Fruit fly (Drosophila melanogaster): Measurements from ENCODE around the gene Cpr62Bc.
A peak's percentile ranks its signal among the peaks of the same experiment; 100 is the strongest.

Cpr62Bc gene

DNA sequence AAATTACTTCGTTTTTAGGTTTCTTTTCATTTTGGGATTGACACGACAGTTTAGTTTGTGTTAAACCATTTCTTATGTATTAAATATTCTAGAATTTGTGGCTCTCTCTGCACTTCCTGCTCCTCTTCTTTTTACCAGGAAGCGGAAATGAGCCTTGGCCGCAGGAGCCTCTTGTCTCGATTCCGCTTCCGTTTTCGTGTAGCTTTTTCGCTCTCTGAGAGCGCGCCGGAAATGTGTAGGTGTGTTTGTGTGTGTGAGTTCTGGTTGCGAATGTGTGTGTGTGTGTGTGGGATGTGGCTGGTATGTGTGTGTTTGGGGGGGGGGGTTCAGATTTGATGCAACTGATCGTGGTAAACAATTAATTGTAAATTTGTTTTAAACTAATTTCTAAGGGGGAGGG is 17.7 kb upstream of the Cpr62Bc start:
- TF ChIP-seq CG32264 (GFP tag; optimal IDR thresholded peaks at IDR 0.05) (no peak), Dfd (GFP tag; optimal IDR thresholded peaks at IDR 0.05) (peak; percentile 5), HLH106 (tag; optimal IDR thresholded peaks at IDR 0.05) (peak; percentile 17), Sp1 (GFP tag; optimal IDR thresholded peaks at IDR 0.05) (peak; percentile 22), N (GFP tag; optimal IDR thresholded peaks at IDR 0.05) (no peak), Hr83 (GFP tag; optimal IDR thresholded peaks at IDR 0.05; ENCODE audit: poor library complexity, severe bottlenecking) (peak; percentile 53), rgr (GFP tag; optimal IDR thresholded peaks at IDR 0.05) (peak; percentile 8), h (GFP tag; optimal IDR thresholded peaks at IDR 0.05) (no peak), CG9705 (GFP tag; optimal IDR thresholded peaks at IDR 0.05) (peak; percentile 8)

- TF ChIP-seq Sp1 (GFP tag; optimal IDR thresholded peaks at IDR 0.05) (no peak), Abd-B (GFP tag; optimal IDR thresholded peaks at IDR 0.05) (no peak), dmrt93B (GFP tag; optimal IDR thresholded peaks at IDR 0.05) (peak; percentile 56), foxo (GFP tag; optimal IDR thresholded peaks at IDR 0.05) (peak in 1 of 2 experiments; percentile 79), Hnf4 (GFP tag; optimal IDR thresholded peaks at IDR 0.05) (peak; percentile 62), Rel (GFP tag; optimal IDR thresholded peaks at IDR 0.05) (no peak), Rel (tag; optimal IDR thresholded peaks at IDR 0.05) (peak; percentile 98), Jra (GFP tag; optimal IDR thresholded peaks at IDR 0.05) (peak; percentile 70), HLH106 (tag; optimal IDR thresholded peaks at IDR 0.05) (peak; percentile 77), brk (GFP tag; optimal IDR thresholded peaks at IDR 0.05) (peak; percentile 58), psq (GFP tag; optimal IDR thresholded peaks at IDR 0.05) (peak; percentile 41), Hr83 (GFP tag; optimal IDR thresholded peaks at IDR 0.05; ENCODE audit: poor library complexity, severe bottlenecking) (no peak), OdsH (GFP tag; optimal IDR thresholded peaks at IDR 0.05) (peak; percentile 42), Hr78 (GFP tag; optimal IDR thresholded peaks at IDR 0.05) (no peak), Vsx2 (GFP tag; optimal IDR thresholded peaks at IDR 0.05; ENCODE audit: partially characterized antibody) (no peak), rgr (GFP tag; optimal IDR thresholded peaks at IDR 0.05) (peak; percentile 62), pan (optimal IDR thresholded peaks at IDR 0.05) (no peak), lola (GFP tag; optimal IDR thresholded peaks at IDR 0.05) (no peak), usp (GFP tag; optimal IDR thresholded peaks at IDR 0.05) (no peak), CG32264 (GFP tag; optimal IDR thresholded peaks at IDR 0.05) (no peak), ey (GFP tag; optimal IDR thresholded peaks at IDR 0.05) (peak; percentile 68), CrebA (GFP tag; optimal IDR thresholded peaks at IDR 0.05; ENCODE audit: borderline replicate concordance) (no peak), dsf (GFP tag; optimal IDR thresholded peaks at IDR 0.05; ENCODE audit: borderline replicate concordance) (peak; percentile 47), fru (GFP tag; optimal IDR thresholded peaks at IDR 0.05) (peak; percentile 75), Dif (GFP tag; optimal IDR thresholded peaks at IDR 0.05; ENCODE audit: partially characterized antibody) (no peak), tai (GFP tag; optimal IDR thresholded peaks at IDR 0.05) (no peak), CG9705 (GFP tag; optimal IDR thresholded peaks at IDR 0.05) (peak; percentile 64), Dfd (GFP tag; optimal IDR thresholded peaks at IDR 0.05) (no peak), Mio (GFP tag; optimal IDR thresholded peaks at IDR 0.05) (no peak), Myc (optimal IDR thresholded peaks at IDR 0.05) (peak; percentile 51), sv (GFP tag; optimal IDR thresholded peaks at IDR 0.05) (peak; percentile 53), dl (GFP tag; optimal IDR thresholded peaks at IDR 0.05; ENCODE audit: insufficient read depth in 1 of 2, partially characterized antibody in 2 of 2) (no peak), GATAd (GFP tag; optimal IDR thresholded peaks at IDR 0.05) (no peak), br (GFP tag; optimal IDR thresholded peaks at IDR 0.05) (peak; percentile 60), woc (GFP tag; optimal IDR thresholded peaks at IDR 0.05) (peak; percentile 70), jim (GFP tag; optimal IDR thresholded peaks at IDR 0.05) (no peak), h (GFP tag; optimal IDR thresholded peaks at IDR 0.05) (peak; percentile 55), N (GFP tag; optimal IDR thresholded peaks at IDR 0.05) (peak; percentile 85), sage (GFP tag; optimal IDR thresholded peaks at IDR 0.05) (no peak)
These were observed 14.8 kb upstream of the Cpr62Bc start, which contains the start of gene CG12024 for dm6 chr3L:1856467-1857350. TSS of gene CG12024 (plus strand) at chr3L:1857165.

All from whole organism, wandering third instar larva.